Worm (Caenorhabditis elegans) whole organism, midembryonic: Measurements from ENCODE around the gene F33G12.6.

Source experiments
- cog-1 ChIP-seq: sonication (generic microtip); optimal IDR thresholded peaks from 2 replicates; lab custom pipeline; 2016; ENCODE audit warnings: missing genetic modification characterization, missing compliant biosample characterization
- flt-1 ChIP-seq: fragments of 200-800 bp; sonication (Bioruptor generic); IDR thresholded peaks from 2 replicates; pipeline ENCODE4 v1.3.6; 2022; ENCODE audit warnings: missing genetic modification characterization, missing compliant biosample characterization
- tab-1 ChIP-seq: fragments of 200-800 bp; sonication (Bioruptor generic); IDR thresholded peaks from 2 replicates; pipeline ENCODE4 v1.3.6; 2022; ENCODE audit warnings: missing genetic modification characterization, missing compliant biosample characterization
- ztf-23 ChIP-seq: fragments of 200-800 bp; sonication (Bioruptor generic); IDR thresholded peaks from 2 replicates; pipeline ENCODE4 v1.3.6; 2022; ENCODE audit warnings: missing genetic modification reagents, missing genetic modification characterization, missing compliant biosample characterization
- ztf-29 ChIP-seq: fragments of 200-800 bp; sonication (Bioruptor generic); IDR thresholded peaks from 2 replicates; pipeline ENCODE4 v1.3.6; 2022; ENCODE audit warnings: missing genetic modification reagents, missing genetic modification characterization, missing compliant biosample characterization

- TF ChIP-seq ztf-23 (GFP tag; lab: Robert Waterston, UW) (no peak), tab-1 (GFP tag; lab: Robert Waterston, UW) (no peak), ztf-29 (GFP tag; lab: Robert Waterston, UW) (no peak), flt-1 (GFP tag; lab: Robert Waterston, UW) (no peak), cog-1 (no peak)
Measured at ce11 chrII:5049249-5049648, 466 bp upstream of the F33G12.6 start.
